Fruit fly (Drosophila melanogaster) whole organism, embryonic: ENCODE data around the gene CG43338.
A peak's percentile ranks its signal among the peaks of the same experiment; 100 is the strongest.

Experiments
- Antp ChIP-seq: fragments of 200-800 bp; sonication (Bioruptor generic); optimal IDR thresholded peaks from 3 replicates; lab custom pipeline; 2016; ENCODE audit warnings: missing biosample characterization, missing genetic modification characterization
- Atf3 ChIP-seq: fragments of 200-800 bp; sonication (Bioruptor generic); optimal IDR thresholded peaks from 3 replicates; lab custom pipeline; 2016; ENCODE audit warnings: missing biosample characterization, missing genetic modification characterization
- CG1024 ChIP-seq: fragments of 200-800 bp; sonication (Bioruptor generic); IDR thresholded peaks from 2 replicates; pipeline ENCODE4 v1.3.6; 2022; ENCODE audit warnings: missing biosample characterization, missing genetic modification characterization
- CG10431 ChIP-seq: fragments of 200-800 bp; sonication (Bioruptor generic); optimal IDR thresholded peaks from 3 replicates; lab custom pipeline; 2018; ENCODE audit warnings: missing biosample characterization, mild to moderate bottlenecking, missing genetic modification characterization
- CG10979 ChIP-seq: fragments of 200-800 bp; sonication (Bioruptor generic); optimal IDR thresholded peaks from 2 replicates; lab custom pipeline; 2018; ENCODE audit warnings: missing biosample characterization, mild to moderate bottlenecking, missing genetic modification characterization, moderate library complexity
- CG11085 ChIP-seq: fragments of 200-800 bp; sonication (Bioruptor generic); IDR thresholded peaks from 2 replicates; pipeline ENCODE4 v1.3.6; 2022; ENCODE audit warnings: missing biosample characterization, missing genetic modification characterization
- CG12744 ChIP-seq: fragments of 200-800 bp; sonication (Bioruptor generic); optimal IDR thresholded peaks from 2 replicates; lab custom pipeline; 2016; ENCODE audit warnings: missing biosample characterization, missing genetic modification characterization
- CG14710 ChIP-seq: fragments of 200-800 bp; sonication (Bioruptor generic); optimal IDR thresholded peaks from 3 replicates; lab custom pipeline; 2019; ENCODE audit warnings: missing biosample characterization, mild to moderate bottlenecking, missing genetic modification characterization, moderate library complexity
- CG2129 ChIP-seq: fragments of 200-800 bp; sonication (Bioruptor generic); IDR thresholded peaks from 2 replicates; pipeline ENCODE4 v1.3.6; 2022; ENCODE audit warnings: missing biosample characterization, missing genetic modification characterization; ENCODE audit not compliant: partially characterized antibody
- CG2712 ChIP-seq: fragments of 200-800 bp; optimal IDR thresholded peaks from 3 replicates; lab custom pipeline; 2019; ENCODE audit warnings: missing biosample characterization, mild to moderate bottlenecking, missing genetic modification characterization, moderate library complexity
- CG2875 ChIP-seq: fragments of 200-800 bp; sonication (Bioruptor generic); optimal IDR thresholded peaks from 2 replicates; lab custom pipeline; 2017; ENCODE audit warnings: missing biosample characterization, mild to moderate bottlenecking, missing genetic modification characterization, missing genetic modification reagents
- CG31365 ChIP-seq: fragments of 200-800 bp; sonication (Bioruptor generic); optimal IDR thresholded peaks from 2 replicates; lab custom pipeline; 2018; ENCODE audit warnings: missing biosample characterization, mild to moderate bottlenecking, missing genetic modification characterization
- CG7271 ChIP-seq: fragments of 200-800 bp; sonication (Bioruptor generic); optimal IDR thresholded peaks from 2 replicates; lab custom pipeline; 2018; ENCODE audit warnings: missing biosample characterization, mild to moderate bottlenecking, missing genetic modification characterization, moderate library complexity
- CG8478 ChIP-seq: fragments of >200 bp; optimal IDR thresholded peaks from 2 replicates; lab custom pipeline; 2018
- D19B ChIP-seq: fragments of 200-800 bp; sonication (Bioruptor generic); optimal IDR thresholded peaks from 2 replicates; lab custom pipeline; 2017; ENCODE audit warnings: missing biosample characterization, mild to moderate bottlenecking, missing genetic modification characterization
- Dip3 ChIP-seq: fragments of 200-800 bp; sonication (Bioruptor generic); optimal IDR thresholded peaks from 3 replicates; lab custom pipeline; 2016; ENCODE audit warnings: missing biosample characterization, missing genetic modification characterization
- Eip74EF ChIP-seq, 2 experiments: fragments of 200-800 bp in 1 of 2; fragments of >200 bp in 1 of 2; sonication (Bioruptor generic) in 1 of 2; optimal IDR thresholded peaks; 2 replicates each; lab custom pipeline; 2017 to 2019; ENCODE audit warnings: missing biosample characterization in 2 of 2, missing genetic modification characterization in 2 of 2, mild to moderate bottlenecking in 1 of 2, moderate library complexity in 1 of 2
- Elba2 ChIP-seq: fragments of 200-800 bp; sonication (Bioruptor generic); optimal IDR thresholded peaks from 3 replicates; lab custom pipeline; 2016; ENCODE audit warnings: missing biosample characterization, missing genetic modification characterization
- Ets97D ChIP-seq: fragments of 200-800 bp; sonication (Bioruptor generic); optimal IDR thresholded peaks from 3 replicates; lab custom pipeline; 2016; ENCODE audit warnings: missing biosample characterization, missing genetic modification characterization
- Lhr ChIP-seq: fragments of 200-800 bp; sonication (Bioruptor generic); optimal IDR thresholded peaks from 3 replicates; lab custom pipeline; 2017; ENCODE audit warnings: mild to moderate bottlenecking, missing biosample characterization, missing genetic modification reagents, missing genetic modification characterization
- MTF-1 ChIP-seq: fragments of 200-800 bp; sonication (Bioruptor generic); optimal IDR thresholded peaks from 2 replicates; lab custom pipeline; 2018; ENCODE audit warnings: missing biosample characterization, mild to moderate bottlenecking, missing genetic modification characterization, borderline replicate concordance
- Mrtf ChIP-seq: fragments of 200-800 bp; sonication (Bioruptor generic); IDR thresholded peaks from 3 replicates; pipeline ENCODE4 v1.3.6; 2022; ENCODE audit warnings: missing biosample characterization, missing genetic modification characterization
- Nf-YB ChIP-seq: fragments of 200-800 bp; sonication (Bioruptor generic); optimal IDR thresholded peaks from 3 replicates; lab custom pipeline; 2019; ENCODE audit warnings: missing biosample characterization, mild to moderate bottlenecking, missing genetic modification characterization, moderate library complexity
- Opbp ChIP-seq: fragments of 200-800 bp; sonication (Bioruptor generic); IDR thresholded peaks from 3 replicates; pipeline ENCODE4 v1.3.6; 2022; ENCODE audit warnings: missing biosample characterization, missing genetic modification characterization; ENCODE audit not compliant: partially characterized antibody
- YL-1 ChIP-seq: fragments of 200-800 bp; sonication (Bioruptor generic); optimal IDR thresholded peaks from 3 replicates; lab custom pipeline; 2017; ENCODE audit warnings: missing biosample characterization, mild to moderate bottlenecking, missing genetic modification characterization
- aop ChIP-seq: fragments of 200-800 bp; sonication (Bioruptor generic); IDR thresholded peaks from 2 replicates; pipeline ENCODE4 v1.3.6; 2022; ENCODE audit warnings: missing biosample characterization, missing genetic modification characterization
- caup ChIP-seq: fragments of 200-800 bp; sonication (Bioruptor generic); optimal IDR thresholded peaks from 3 replicates; lab custom pipeline; 2017; ENCODE audit warnings: missing biosample characterization, mild to moderate bottlenecking, missing genetic modification characterization, moderate library complexity; ENCODE audit not compliant: severe bottlenecking
- ci ChIP-seq: fragments of 200-800 bp; sonication (Bioruptor generic); IDR thresholded peaks from 3 replicates; pipeline ENCODE4 v1.3.6; 2022; ENCODE audit warnings: missing biosample characterization, missing genetic modification characterization
- croc ChIP-seq: fragments of 200-800 bp; sonication (Bioruptor generic); conservative IDR thresholded peaks from 3 replicates; pipeline ENCODE4 v1.3.6; 2022; ENCODE audit warnings: missing biosample characterization, missing genetic modification characterization
- dmrt11E ChIP-seq: fragments of 200-800 bp; sonication (Bioruptor generic); optimal IDR thresholded peaks from 3 replicates; lab custom pipeline; 2018; ENCODE audit warnings: missing biosample characterization, mild to moderate bottlenecking, missing genetic modification characterization, moderate library complexity
- eyg ChIP-seq: fragments of 200-800 bp; sonication (Bioruptor generic); optimal IDR thresholded peaks from 3 replicates; lab custom pipeline; 2016; ENCODE audit warnings: missing biosample characterization, missing genetic modification characterization
- fd3F ChIP-seq: fragments of 200-800 bp; sonication (Bioruptor generic); optimal IDR thresholded peaks from 2 replicates; lab custom pipeline; 2018; ENCODE audit warnings: missing biosample characterization, mild to moderate bottlenecking, missing genetic modification characterization, moderate library complexity
- fd96Cb ChIP-seq: fragments of 200-800 bp; sonication (Bioruptor generic); optimal IDR thresholded peaks from 2 replicates; lab custom pipeline; 2018; ENCODE audit warnings: missing biosample characterization, mild to moderate bottlenecking, missing genetic modification characterization, moderate library complexity
- gro ChIP-seq: fragments of 200-800 bp; sonication (Bioruptor generic); optimal IDR thresholded peaks from 2 replicates; lab custom pipeline; 2016; ENCODE audit warnings: missing biosample characterization, missing genetic modification characterization
- gsb ChIP-seq: fragments of 200-800 bp; sonication (Bioruptor generic); IDR thresholded peaks from 2 replicates; pipeline ENCODE4 v1.3.6; 2022; ENCODE audit warnings: missing biosample characterization, missing genetic modification characterization
- ind ChIP-seq: fragments of 200-800 bp; sonication (Bioruptor generic); optimal IDR thresholded peaks from 3 replicates; lab custom pipeline; 2016; ENCODE audit warnings: missing biosample characterization, missing genetic modification characterization
- maf-S ChIP-seq: fragments of 200-800 bp; sonication (Bioruptor generic); optimal IDR thresholded peaks from 2 replicates; lab custom pipeline; 2016; ENCODE audit warnings: missing biosample characterization, missing genetic modification characterization
- onecut ChIP-seq: fragments of 200-800 bp; sonication (Bioruptor generic); IDR thresholded peaks from 2 replicates; pipeline ENCODE4 v1.3.6; 2022; ENCODE audit warnings: missing biosample characterization, missing genetic modification characterization
- pho ChIP-seq: fragments of 200-800 bp; sonication (Bioruptor generic); optimal IDR thresholded peaks from 2 replicates; lab custom pipeline; 2016; ENCODE audit warnings: missing biosample characterization, missing genetic modification characterization
- phol ChIP-seq: fragments of 200-800 bp; sonication (Bioruptor generic); optimal IDR thresholded peaks from 3 replicates; lab custom pipeline; 2018; ENCODE audit warnings: missing biosample characterization, mild to moderate bottlenecking, missing genetic modification characterization, moderate library complexity
- ranshi ChIP-seq: fragments of 200-800 bp; sonication (Bioruptor generic); IDR thresholded peaks from 2 replicates; pipeline ENCODE4 v1.3.6; 2022; ENCODE audit warnings: missing biosample characterization, missing genetic modification characterization
- repo ChIP-seq: fragments of 200-800 bp; sonication (Bioruptor generic); optimal IDR thresholded peaks from 2 replicates; lab custom pipeline; 2016; ENCODE audit warnings: missing biosample characterization, missing genetic modification characterization
- rib ChIP-seq: fragments of 200-800 bp; sonication (Bioruptor generic); IDR thresholded peaks from 2 replicates; pipeline ENCODE4 v1.3.6; 2022; ENCODE audit warnings: missing biosample characterization, missing genetic modification characterization
- ro ChIP-seq: fragments of 200-800 bp; sonication (Bioruptor generic); IDR thresholded peaks from 2 replicates; pipeline ENCODE4 v1.3.6; 2022; ENCODE audit warnings: missing biosample characterization, missing genetic modification characterization
- sens ChIP-seq: fragments of 200-800 bp; sonication (Bioruptor generic); peaks from one replicate; lab custom pipeline; 2016; ENCODE audit warnings: missing biosample characterization, missing genetic modification characterization
- tap ChIP-seq: fragments of 200-800 bp; optimal IDR thresholded peaks from 3 replicates; lab custom pipeline; 2019; ENCODE audit warnings: missing biosample characterization, mild to moderate bottlenecking, missing genetic modification characterization, moderate library complexity
- tgo ChIP-seq: fragments of 200-800 bp; sonication (Bioruptor generic); IDR thresholded peaks from 3 replicates; pipeline ENCODE4 v1.3.6; 2022; ENCODE audit warnings: missing biosample characterization, missing genetic modification characterization
- zfh1 ChIP-seq: fragments of 200-800 bp; sonication (Bioruptor generic); IDR thresholded peaks from 3 replicates; pipeline ENCODE4 v1.3.6; 2022; ENCODE audit warnings: missing biosample characterization, missing genetic modification characterization

CG43338 gene

DNA sequence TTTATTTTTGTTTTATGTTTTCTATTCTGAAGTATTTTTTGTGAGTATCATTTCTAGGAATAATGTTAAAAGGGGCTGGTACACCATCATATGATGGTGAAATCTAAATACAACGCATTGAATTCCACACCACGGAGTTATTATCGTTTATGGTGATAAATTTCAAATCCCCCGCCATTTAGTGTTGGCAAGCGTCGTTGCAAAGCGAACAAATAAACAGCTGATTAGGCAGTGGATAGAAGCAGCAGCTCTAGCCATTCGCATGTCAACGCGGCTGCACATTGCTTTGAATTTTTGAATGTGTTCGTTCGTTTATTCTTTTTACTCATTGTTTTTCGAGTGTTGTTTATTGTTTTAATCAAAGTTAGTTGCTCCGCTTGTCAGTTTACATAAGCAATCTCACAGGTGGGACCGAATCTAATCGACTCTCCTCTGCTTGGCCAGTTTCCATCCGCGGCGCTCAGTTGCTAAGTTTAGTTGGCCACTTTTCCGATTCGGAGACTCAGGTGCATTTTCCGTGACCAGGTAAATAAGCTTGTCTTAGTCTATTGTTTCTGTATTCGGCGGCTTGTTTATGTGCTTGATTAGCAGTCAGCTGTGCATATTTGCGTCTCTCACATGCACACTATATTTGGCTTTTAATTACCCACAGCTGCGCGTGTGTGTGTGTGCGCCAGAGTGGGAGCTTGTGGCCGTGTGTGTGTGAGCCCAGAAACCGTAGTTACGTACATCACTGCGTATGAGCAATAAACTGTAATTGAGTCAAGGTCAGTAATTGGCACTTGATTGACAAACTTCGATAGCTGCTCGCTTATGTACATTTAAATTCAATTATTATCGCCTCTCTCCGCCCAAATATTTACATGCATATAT lies 6.1 kb upstream of the CG43338 start, which contains the start of the genes Mst36Fa and CG31751 (continued):
- TF ChIP-seq CG2875 (GFP tag; lab: Kevin White, UChicago) (peak; percentile 87), CG7271 (tag; lab: Kevin White, UChicago) (no peak), fd96Cb (tag; lab: Kevin White, UChicago) (peak; percentile 31), maf-S (GFP tag; lab: Kevin White, UChicago) (peak; percentile 75), Antp (GFP tag; lab: Kevin White, UChicago) (peak; percentile 68), eyg (GFP tag; lab: Kevin White, UChicago) (peak; percentile 81), Atf3 (GFP tag; lab: Kevin White, UChicago) (peak; percentile 2), MTF-1 (GFP tag; lab: Kevin White, UChicago) (peak; percentile 87), Mrtf (peak; percentile 29; the same call in 1 of the 3 replicates), onecut (GFP tag; lab: Robert Waterston, UW) (peak; percentile 74), pho (GFP tag; lab: Kevin White, UChicago) (peak; percentile 71), sens (GFP tag; lab: Kevin White, UChicago) (peak; percentile 96), aop (no peak), repo (GFP tag; lab: Kevin White, UChicago) (peak; percentile 79), fd3F (GFP tag; lab: Kevin White, UChicago) (peak; percentile 88), gro (GFP tag; lab: Kevin White, UChicago) (peak; percentile 57), CG10979 (tag; lab: Kevin White, UChicago) (peak; percentile 40), Dip3 (no peak), tap (tag; lab: Kevin White, UChicago) (peak; percentile 63), D19B (GFP tag; lab: Kevin White, UChicago) (peak; percentile 29), croc (GFP tag; lab: Robert Waterston, UW) (no peak), Nf-YB (GFP tag; lab: Kevin White, UChicago) (peak; percentile 68), Ets97D (GFP tag; lab: Kevin White, UChicago) (peak; percentile 42), ind (GFP tag; lab: Kevin White, UChicago) (peak; percentile 6), Opbp (0 out of 3 replicates have a peak, but pooled peaks have one; percentile 32), CG2129 (GFP tag; lab: Robert Waterston, UW) (no peak), tgo (GFP tag; lab: Robert Waterston, UW) (peak; percentile 28; the same call in 1 of the 3 replicates), Eip74EF (GFP tag; optimal IDR thresholded peaks at IDR 0.05; lab: Kevin White, UChicago) (peak in 1 of 2 experiments; percentile 75), CG12744 (GFP tag; lab: Kevin White, UChicago) (peak; percentile 28), dmrt11E (tag; lab: Kevin White, UChicago) (no peak), caup (peak; percentile 94), Elba2 (no peak), rib (GFP tag; lab: Robert Waterston, UW) (peak; percentile 67; the same call in 1 of the 2 replicates), ci (peak; percentile 83), CG2712 (tag; lab: Kevin White, UChicago) (peak; percentile 45), phol (tag; lab: Kevin White, UChicago) (peak; percentile 9), CG10431 (GFP tag; lab: Kevin White, UChicago) (peak; percentile 82), gsb (GFP tag; lab: Robert Waterston, UW) (peak; percentile 74), zfh1 (GFP tag; lab: Robert Waterston, UW) (peak; percentile 55; the same call in 1 of the 3 replicates), CG1024 (GFP tag; lab: Robert Waterston, UW) (peak; percentile 63; the same call in 1 of the 2 replicates), CG11085 (GFP tag; lab: Robert Waterston, UW) (0 out of 2 replicates have a peak, but pooled peaks have one; percentile 30), YL-1 (GFP tag; lab: Kevin White, UChicago) (peak; percentile 82), CG8478 (no peak), ro (no peak), Lhr (GFP tag; lab: Kevin White, UChicago) (peak; percentile 44), ranshi (GFP tag; lab: Robert Waterston, UW) (peak; percentile 55; the same call in 1 of the 2 replicates), CG14710 (peak; percentile 57), CG31365 (peak; percentile 75)
